Worm (Caenorhabditis elegans) whole organism, L2 larva: ENCODE results near the gene R160.10.

Experiments
- C34F6.9 ChIP-seq: fragments of 150-350 bp; optimal IDR thresholded peaks from 2 replicates; lab custom pipeline; 2014; ENCODE audit warnings: missing biosample characterization, missing genetic modification characterization
- R02D3.7 ChIP-seq: fragments of 150-350 bp; optimal IDR thresholded peaks from 2 replicates; lab custom pipeline; 2014; ENCODE audit warnings: missing biosample characterization, missing genetic modification characterization
- ZK546.5 ChIP-seq: sonication (generic microtip); optimal IDR thresholded peaks from 2 replicates; lab custom pipeline; 2017; ENCODE audit warnings: missing biosample characterization, missing genetic modification characterization
- alr-1 ChIP-seq: fragments of 150-350 bp; optimal IDR thresholded peaks from 2 replicates; lab custom pipeline; 2014; ENCODE audit warnings: missing biosample characterization, missing genetic modification characterization
- ceh-16 ChIP-seq: fragments of 150-350 bp; optimal IDR thresholded peaks from 2 replicates; lab custom pipeline; 2014; ENCODE audit warnings: missing biosample characterization, missing genetic modification characterization
- egl-27 ChIP-seq: sonication (generic microtip); optimal IDR thresholded peaks from 3 replicates; lab custom pipeline; 2017; ENCODE audit warnings: missing biosample characterization, missing genetic modification reagents, missing genetic modification characterization
- elt-1 ChIP-seq: fragments of 150-350 bp; optimal IDR thresholded peaks from 2 replicates; lab custom pipeline; 2014; ENCODE audit warnings: missing biosample characterization, missing genetic modification characterization
- elt-3 ChIP-seq: sonication (generic microtip); optimal IDR thresholded peaks from 2 replicates; lab custom pipeline; 2017; ENCODE audit warnings: missing biosample characterization, missing genetic modification characterization
- lin-13 ChIP-seq: fragments of 150-350 bp; optimal IDR thresholded peaks from 2 replicates; lab custom pipeline; 2014; ENCODE audit warnings: missing biosample characterization, missing genetic modification reagents, missing genetic modification characterization
- lin-39 ChIP-seq: fragments of 150-350 bp; optimal IDR thresholded peaks from 2 replicates; lab custom pipeline; 2014; ENCODE audit warnings: missing biosample characterization, missing genetic modification reagents, missing genetic modification characterization
- mdl-1 ChIP-seq, 2 experiments: fragments of 150-350 bp in 1 of 2; sonication (generic microtip) in 1 of 2; optimal IDR thresholded peaks; 2 replicates each; lab custom pipeline; 2017; ENCODE audit warnings: missing biosample characterization in 2 of 2, missing genetic modification characterization in 2 of 2
- nhr-77 ChIP-seq: fragments of 150-350 bp; optimal IDR thresholded peaks from 2 replicates; lab custom pipeline; 2014; ENCODE audit warnings: missing biosample characterization, missing genetic modification characterization
- ztf-1 ChIP-seq: fragments of 200-800 bp; sonication (Bioruptor generic); conservative IDR thresholded peaks from 2 replicates; pipeline ENCODE4 v1.3.6; 2022; ENCODE audit warnings: missing genetic modification characterization, missing compliant biosample characterization

ce11 chrX:4368800-4369199 is 1.5 kb upstream of the R160.10 start, which contains the start of gene R160.4:
- TF ChIP-seq R02D3.7 (tag; lab: Kevin White, UChicago) (no peak), ZK546.5 (tag; lab: Kevin White, UChicago) (no peak), mdl-1 (tag; optimal IDR thresholded peaks at IDR 0.05; lab: Kevin White, UChicago) (no peak), elt-3 (no peak), lin-39 (tag; lab: Kevin White, UChicago) (no peak), ceh-16 (no peak), nhr-77 (tag; lab: Kevin White, UChicago) (no peak), alr-1 (tag; lab: Kevin White, UChicago) (no peak), egl-27 (tag; lab: Kevin White, UChicago) (no peak), lin-13 (GFP tag; lab: Kevin White, UChicago) (no peak), elt-1 (tag; lab: Kevin White, UChicago) (no peak), ztf-1 (GFP tag; lab: Robert Waterston, UW) (no peak), C34F6.9 (no peak)
